Worm (Caenorhabditis elegans): ENCODE measurements around the gene acs-18.

acs-18 gene

ce11 chrIV:10313565-10313964 is at the start of gene acs-18:
Gene acs-18 (minus strand): TSS chrIV:10313665.
- no peak for TF ChIP-seq hnd-1 (tag; optimal IDR thresholded peaks at IDR 0.05)
- TF ChIP-seq ceh-13 (GFP tag; optimal IDR thresholded peaks at IDR 0.05): no peak
- no peak for TF ChIP-seq pes-1 (GFP tag; IDR thresholded peaks at IDR 0.05)
- TF ChIP-seq tbx-11 (GFP tag; IDR thresholded peaks at IDR 0.05): no peak

ce11 chrIV:10360336-10360735 is 46.9 kb upstream of the acs-18 start, which contains the start of gene ugt-59:
Gene ugt-59 (plus strand): TSS chrIV:10360636.
- TF ChIP-seq tra-4 (tag; optimal IDR thresholded peaks at IDR 0.05) (no peak), ceh-36 (tag; optimal IDR thresholded peaks at IDR 0.05) (no peak), hnd-1 (tag; optimal IDR thresholded peaks at IDR 0.05) (no peak), flt-1 (GFP tag; IDR thresholded peaks at IDR 0.05) (no peak), tbx-37 (GFP tag; conservative IDR thresholded peaks at IDR 0.05) (no peak), ets-7 (tag; optimal IDR thresholded peaks at IDR 0.05) (no peak), hmg-4 (GFP tag; optimal IDR thresholded peaks at IDR 0.05) (no peak), tbx-11 (GFP tag; IDR thresholded peaks at IDR 0.05) (no peak), hmbx-1 (tag; optimal IDR thresholded peaks at IDR 0.05) (no peak), scrt-1 (GFP tag; IDR thresholded peaks at IDR 0.05) (no peak)

- TF ChIP-seq ets-7 (tag; optimal IDR thresholded peaks at IDR 0.05): no peak
- no peak for TF ChIP-seq tbx-11 (GFP tag; IDR thresholded peaks at IDR 0.05)
- no peak for TF ChIP-seq tra-4 (tag; optimal IDR thresholded peaks at IDR 0.05)
- no peak for TF ChIP-seq aly-1 (tag; optimal IDR thresholded peaks at IDR 0.05)
- TF ChIP-seq ceh-36 (tag; optimal IDR thresholded peaks at IDR 0.05): no peak
- no peak for TF ChIP-seq sea-1 (GFP tag; conservative IDR thresholded peaks at IDR 0.05)
- no peak for TF ChIP-seq F13C5.2 (tag; optimal IDR thresholded peaks at IDR 0.05)
- no peak for TF ChIP-seq ama-1 (optimal IDR thresholded peaks at IDR 0.05)
- TF ChIP-seq tbx-37 (GFP tag; conservative IDR thresholded peaks at IDR 0.05): no peak
- TF ChIP-seq flt-1 (GFP tag; IDR thresholded peaks at IDR 0.05): no peak
These were observed 44.4 kb upstream of the acs-18 start, which contains the start of gene gkow-1 for ce11 chrIV:10357842-10358241. Gene gkow-1 (plus strand): TSS chrIV:10358142.

ce11 chrIV:10357072-10357471 is 43.6 kb upstream of the acs-18 start, which contains the start of gene R11A8.1:
Gene R11A8.1 (minus strand): TSS chrIV:10357172.
- TF ChIP-seq tbx-11 (GFP tag; IDR thresholded peaks at IDR 0.05): no peak
- TF ChIP-seq hmg-4 (GFP tag; optimal IDR thresholded peaks at IDR 0.05): no peak
- no peak for TF ChIP-seq ama-1 (optimal IDR thresholded peaks at IDR 0.05)

- TF ChIP-seq hmg-4 (GFP tag; optimal IDR thresholded peaks at IDR 0.05) (no peak), ceh-36 (tag; optimal IDR thresholded peaks at IDR 0.05) (no peak), tbx-11 (GFP tag; IDR thresholded peaks at IDR 0.05) (no peak), F13C5.2 (tag; optimal IDR thresholded peaks at IDR 0.05) (no peak), sea-1 (GFP tag; conservative IDR thresholded peaks at IDR 0.05) (no peak), ceh-13 (GFP tag; optimal IDR thresholded peaks at IDR 0.05) (no peak), flt-1 (GFP tag; IDR thresholded peaks at IDR 0.05) (no peak), aly-1 (tag; optimal IDR thresholded peaks at IDR 0.05) (no peak), ama-1 (optimal IDR thresholded peaks at IDR 0.05) (no peak), pes-1 (GFP tag; IDR thresholded peaks at IDR 0.05) (no peak), scrt-1 (GFP tag; IDR thresholded peaks at IDR 0.05) (no peak), hnd-1 (tag; optimal IDR thresholded peaks at IDR 0.05) (no peak), B0310.2 (tag; optimal IDR thresholded peaks at IDR 0.05) (no peak), ets-7 (tag; optimal IDR thresholded peaks at IDR 0.05) (no peak), tbx-37 (GFP tag; conservative IDR thresholded peaks at IDR 0.05) (no peak)
These were observed 38.8 kb upstream of the acs-18 start, which contains the start of gene Y43C5B.2 for ce11 chrIV:10352243-10352642. Gene Y43C5B.2 (minus strand): TSS chrIV:10352343.

- TF ChIP-seq flt-1 (GFP tag; IDR thresholded peaks at IDR 0.05) (no peak), ceh-36 (tag; optimal IDR thresholded peaks at IDR 0.05) (no peak), hnd-1 (tag; optimal IDR thresholded peaks at IDR 0.05) (no peak), hmg-4 (GFP tag; optimal IDR thresholded peaks at IDR 0.05) (no peak), sea-1 (GFP tag; conservative IDR thresholded peaks at IDR 0.05) (no peak), hmbx-1 (tag; optimal IDR thresholded peaks at IDR 0.05) (no peak), pes-1 (GFP tag; IDR thresholded peaks at IDR 0.05) (no peak), aly-1 (tag; optimal IDR thresholded peaks at IDR 0.05) (no peak), ceh-13 (GFP tag; optimal IDR thresholded peaks at IDR 0.05) (no peak), F13C5.2 (tag; optimal IDR thresholded peaks at IDR 0.05) (no peak), ama-1 (optimal IDR thresholded peaks at IDR 0.05) (no peak), scrt-1 (GFP tag; IDR thresholded peaks at IDR 0.05) (no peak), tbx-11 (GFP tag; IDR thresholded peaks at IDR 0.05) (no peak), ets-7 (tag; optimal IDR thresholded peaks at IDR 0.05) (no peak)
These were observed 36.6 kb upstream of the acs-18 start, which contains the start of the genes unc-43 and Y43C5B.3 for ce11 chrIV:10349871-10350640. Gene unc-43 (minus strand): TSS chrIV:10350217. Gene Y43C5B.3 (plus strand): TSS chrIV:10350590.

ce11 chrIV:10347528-10347927 is 34.1 kb upstream of the acs-18 start:
- no peak for TF ChIP-seq tbx-11 (GFP tag; IDR thresholded peaks at IDR 0.05)
- no peak for TF ChIP-seq ets-7 (tag; optimal IDR thresholded peaks at IDR 0.05)
- TF ChIP-seq tra-4 (tag; optimal IDR thresholded peaks at IDR 0.05): no peak
- TF ChIP-seq ceh-13 (GFP tag; optimal IDR thresholded peaks at IDR 0.05): no peak
- no peak for TF ChIP-seq hnd-1 (tag; optimal IDR thresholded peaks at IDR 0.05)
- TF ChIP-seq F13C5.2 (tag; optimal IDR thresholded peaks at IDR 0.05): no peak

ce11 chrIV:10346948-10347347 is 33.5 kb upstream of the acs-18 start:
- TF ChIP-seq aly-1 (tag; optimal IDR thresholded peaks at IDR 0.05): no peak
- TF ChIP-seq hmg-4 (GFP tag; optimal IDR thresholded peaks at IDR 0.05): no peak
- TF ChIP-seq hmbx-1 (tag; optimal IDR thresholded peaks at IDR 0.05): no peak
- TF ChIP-seq ama-1 (optimal IDR thresholded peaks at IDR 0.05): no peak
- TF ChIP-seq scrt-1 (GFP tag; IDR thresholded peaks at IDR 0.05): no peak
- no peak for TF ChIP-seq ets-7 (tag; optimal IDR thresholded peaks at IDR 0.05)
- no peak for TF ChIP-seq tra-4 (tag; optimal IDR thresholded peaks at IDR 0.05)
- TF ChIP-seq tbx-11 (GFP tag; IDR thresholded peaks at IDR 0.05): no peak
- no peak for TF ChIP-seq hnd-1 (tag; optimal IDR thresholded peaks at IDR 0.05)
- TF ChIP-seq F13C5.2 (tag; optimal IDR thresholded peaks at IDR 0.05): no peak
- TF ChIP-seq tbx-37 (GFP tag; conservative IDR thresholded peaks at IDR 0.05): no peak
- TF ChIP-seq flt-1 (GFP tag; IDR thresholded peaks at IDR 0.05): no peak
- no peak for TF ChIP-seq ceh-36 (tag; optimal IDR thresholded peaks at IDR 0.05)
- TF ChIP-seq B0310.2 (tag; optimal IDR thresholded peaks at IDR 0.05): no peak
- no peak for TF ChIP-seq ceh-13 (GFP tag; optimal IDR thresholded peaks at IDR 0.05)

Measured in whole organism, early embryonic.